Fruit fly (Drosophila melanogaster) whole organism, embryonic: ENCODE data around the gene CG8128.

ENCODE experiments used
- Abd-B ChIP-seq: fragments of 200-800 bp; sonication (Bioruptor generic); optimal IDR thresholded peaks from 2 replicates; lab custom pipeline; 2018; ENCODE audit warnings: missing biosample characterization, mild to moderate bottlenecking, missing genetic modification characterization, moderate library complexity
- Antp ChIP-seq: fragments of 200-800 bp; sonication (Bioruptor generic); optimal IDR thresholded peaks from 3 replicates; lab custom pipeline; 2016; ENCODE audit warnings: missing biosample characterization, missing genetic modification characterization
- CG11456 ChIP-seq: fragments of 200-800 bp; sonication (Bioruptor generic); IDR thresholded peaks from 3 replicates; pipeline ENCODE4 v1.3.6; 2022; ENCODE audit warnings: missing biosample characterization, missing genetic modification characterization
- CG11504 ChIP-seq: fragments of 200-800 bp; sonication (Bioruptor generic); optimal IDR thresholded peaks from 3 replicates; lab custom pipeline; 2019; ENCODE audit warnings: missing biosample characterization, mild to moderate bottlenecking, missing genetic modification characterization, moderate library complexity
- CG12391 ChIP-seq: fragments of 200-800 bp; sonication (Bioruptor generic); optimal IDR thresholded peaks from 3 replicates; lab custom pipeline; 2018; ENCODE audit warnings: missing biosample characterization, mild to moderate bottlenecking, missing genetic modification characterization, moderate library complexity
- CG13624 ChIP-seq: fragments of 200-800 bp; sonication (Bioruptor generic); optimal IDR thresholded peaks from 2 replicates; lab custom pipeline; 2016; ENCODE audit warnings: missing biosample characterization, missing genetic modification characterization
- CG1529 ChIP-seq: fragments of 200-800 bp; sonication (Bioruptor generic); optimal IDR thresholded peaks from 3 replicates; lab custom pipeline; 2018; ENCODE audit warnings: missing biosample characterization, missing genetic modification characterization
- CG15696 ChIP-seq: fragments of 200-800 bp; sonication (Bioruptor generic); optimal IDR thresholded peaks from 2 replicates; lab custom pipeline; 2019; ENCODE audit warnings: missing biosample characterization, mild to moderate bottlenecking, missing genetic modification characterization, moderate library complexity
- CG2129 ChIP-seq: fragments of 200-800 bp; sonication (Bioruptor generic); IDR thresholded peaks from 2 replicates; pipeline ENCODE4 v1.3.6; 2022; ENCODE audit warnings: missing biosample characterization, missing genetic modification characterization; ENCODE audit not compliant: partially characterized antibody
- CG2889 ChIP-seq: fragments of 200-800 bp; sonication (Bioruptor generic); IDR thresholded peaks from 3 replicates; pipeline ENCODE4 v1.3.6; 2022; ENCODE audit warnings: missing biosample characterization, missing genetic modification characterization
- CG30403 ChIP-seq: fragments of 200-800 bp; sonication (Bioruptor generic); optimal IDR thresholded peaks from 3 replicates; lab custom pipeline; 2016; ENCODE audit warnings: missing biosample characterization, missing genetic modification characterization
- CG33557 ChIP-seq: fragments of 200-800 bp; sonication (Bioruptor generic); optimal IDR thresholded peaks from 2 replicates; lab custom pipeline; 2019; ENCODE audit warnings: missing biosample characterization, mild to moderate bottlenecking, missing genetic modification characterization, moderate library complexity
- CG34376 ChIP-seq: fragments of 200-800 bp; sonication (Bioruptor generic); optimal IDR thresholded peaks from 2 replicates; lab custom pipeline; 2018; ENCODE audit warnings: missing biosample characterization, mild to moderate bottlenecking, missing genetic modification characterization
- CG4707 ChIP-seq: fragments of 200-800 bp; sonication (Bioruptor generic); optimal IDR thresholded peaks from 2 replicates; lab custom pipeline; 2018; ENCODE audit warnings: missing biosample characterization, mild to moderate bottlenecking, missing genetic modification characterization, moderate library complexity
- CG4820 ChIP-seq: fragments of 200-800 bp; sonication (Bioruptor generic); optimal IDR thresholded peaks from 3 replicates; lab custom pipeline; 2016; ENCODE audit warnings: missing biosample characterization, missing genetic modification characterization
- CG5245 ChIP-seq: fragments of 200-800 bp; sonication (Bioruptor generic); optimal IDR thresholded peaks from 3 replicates; lab custom pipeline; 2016; ENCODE audit warnings: missing biosample characterization, missing genetic modification characterization
- CG6254 ChIP-seq: fragments of 200-800 bp; sonication (Bioruptor generic); optimal IDR thresholded peaks from 3 replicates; lab custom pipeline; 2017; ENCODE audit warnings: mild to moderate bottlenecking, missing biosample characterization, missing genetic modification reagents, missing genetic modification characterization
- CG6791 ChIP-seq: fragments of 200-800 bp; sonication (Bioruptor generic); IDR thresholded peaks from 3 replicates; pipeline ENCODE4 v1.3.6; 2022; ENCODE audit warnings: missing biosample characterization, missing genetic modification characterization; ENCODE audit not compliant: partially characterized antibody
- CG7556 ChIP-seq: fragments of 200-800 bp; sonication (Bioruptor generic); optimal IDR thresholded peaks from 2 replicates; lab custom pipeline; 2017; ENCODE audit warnings: missing biosample characterization, mild to moderate bottlenecking, missing genetic modification characterization
- CG7839 ChIP-seq: fragments of 200-800 bp; sonication (Bioruptor generic); optimal IDR thresholded peaks from 3 replicates; lab custom pipeline; 2018; ENCODE audit warnings: missing biosample characterization, mild to moderate bottlenecking, missing genetic modification characterization, moderate library complexity
- CG8281 ChIP-seq: fragments of 200-800 bp; sonication (Bioruptor generic); optimal IDR thresholded peaks from 2 replicates; lab custom pipeline; 2018; ENCODE audit warnings: missing biosample characterization, mild to moderate bottlenecking, missing genetic modification characterization, moderate library complexity
- CG9817 ChIP-seq: fragments of 200-800 bp; sonication (Bioruptor generic); optimal IDR thresholded peaks from 2 replicates; lab custom pipeline; 2018; ENCODE audit warnings: missing biosample characterization, mild to moderate bottlenecking, missing genetic modification characterization, moderate library complexity
- Camta ChIP-seq: fragments of 200-800 bp; sonication (Bioruptor generic); optimal IDR thresholded peaks from 2 replicates; lab custom pipeline; 2016; ENCODE audit warnings: missing biosample characterization, missing genetic modification characterization
- CrebB ChIP-seq: fragments of 200-800 bp; sonication (Bioruptor generic); optimal IDR thresholded peaks from 3 replicates; lab custom pipeline; 2018; ENCODE audit warnings: missing biosample characterization, mild to moderate bottlenecking, missing genetic modification characterization
- Dad ChIP-seq: fragments of 200-800 bp; sonication (Bioruptor generic); optimal IDR thresholded peaks from 3 replicates; lab custom pipeline; 2016; ENCODE audit warnings: missing biosample characterization, missing genetic modification characterization
- Dll ChIP-seq: fragments of 200-800 bp; sonication (Bioruptor generic); IDR thresholded peaks from 4 replicates; pipeline ENCODE4 v1.3.6; 2022; ENCODE audit warnings: missing biosample characterization, missing genetic modification characterization; ENCODE audit not compliant: partially characterized antibody
- H2.0 ChIP-seq: fragments of 200-800 bp; sonication (Bioruptor generic); IDR thresholded peaks from 2 replicates; pipeline ENCODE4 v1.3.6; 2022; ENCODE audit warnings: missing biosample characterization, missing genetic modification characterization
- HmgZ ChIP-seq: fragments of 200-800 bp; sonication (Bioruptor generic); optimal IDR thresholded peaks from 2 replicates; lab custom pipeline; 2018; ENCODE audit warnings: missing biosample characterization, mild to moderate bottlenecking, missing genetic modification characterization
- Hmr ChIP-seq: fragments of 200-800 bp; sonication (Bioruptor generic); optimal IDR thresholded peaks from 3 replicates; lab custom pipeline; 2017; ENCODE audit warnings: mild to moderate bottlenecking, missing biosample characterization, missing genetic modification reagents, missing genetic modification characterization
- Lhr ChIP-seq: fragments of 200-800 bp; sonication (Bioruptor generic); optimal IDR thresholded peaks from 3 replicates; lab custom pipeline; 2017; ENCODE audit warnings: mild to moderate bottlenecking, missing biosample characterization, missing genetic modification reagents, missing genetic modification characterization
- Meics ChIP-seq: fragments of 200-800 bp; sonication (Bioruptor generic); optimal IDR thresholded peaks from 2 replicates; lab custom pipeline; 2017; ENCODE audit warnings: missing biosample characterization, mild to moderate bottlenecking, missing genetic modification characterization
- NC2α ChIP-seq: fragments of 200-800 bp; sonication (Bioruptor generic); optimal IDR thresholded peaks from 2 replicates; lab custom pipeline; 2016; ENCODE audit warnings: missing biosample characterization, missing genetic modification characterization
- Opbp ChIP-seq: fragments of 200-800 bp; sonication (Bioruptor generic); IDR thresholded peaks from 3 replicates; pipeline ENCODE4 v1.3.6; 2022; ENCODE audit warnings: missing biosample characterization, missing genetic modification characterization; ENCODE audit not compliant: partially characterized antibody
- bsh ChIP-seq, 2 experiments: fragments of 200-800 bp; sonication (Bioruptor generic); optimal IDR thresholded peaks; 2 replicates each; lab custom pipeline; 2017 to 2018; ENCODE audit warnings: mild to moderate bottlenecking in 2 of 2, missing biosample characterization in 2 of 2, missing genetic modification characterization in 2 of 2, moderate library complexity in 1 of 2
- cas ChIP-seq: fragments of 200-800 bp; sonication (Bioruptor generic); IDR thresholded peaks from 2 replicates; pipeline ENCODE4 v1.3.6; 2022; ENCODE audit warnings: missing biosample characterization, missing genetic modification characterization
- emc ChIP-seq: fragments of 200-800 bp; sonication (Bioruptor generic); optimal IDR thresholded peaks from 2 replicates; lab custom pipeline; 2016; ENCODE audit warnings: missing biosample characterization, missing genetic modification characterization
- en ChIP-seq: fragments of 200-800 bp; sonication (Bioruptor generic); optimal IDR thresholded peaks from 2 replicates; lab custom pipeline; 2016; ENCODE audit warnings: missing biosample characterization, missing genetic modification characterization
- fd3F ChIP-seq: fragments of 200-800 bp; sonication (Bioruptor generic); optimal IDR thresholded peaks from 2 replicates; lab custom pipeline; 2018; ENCODE audit warnings: missing biosample characterization, mild to moderate bottlenecking, missing genetic modification characterization, moderate library complexity
- gt ChIP-seq: fragments of 200-800 bp; sonication (Bioruptor generic); IDR thresholded peaks from 2 replicates; pipeline ENCODE4 v1.3.6; 2022; ENCODE audit warnings: missing biosample characterization, missing genetic modification characterization
- hb ChIP-seq: fragments of 200-800 bp; sonication (Bioruptor generic); IDR thresholded peaks from 3 replicates; pipeline ENCODE4 v1.3.6; 2022; ENCODE audit warnings: missing biosample characterization, missing genetic modification characterization; ENCODE audit not compliant: partially characterized antibody
- hth ChIP-seq: fragments of >200 bp; optimal IDR thresholded peaks from 2 replicates; lab custom pipeline; 2017; ENCODE audit warnings: inconsistent platforms
- ken ChIP-seq: fragments of 200-800 bp; sonication (Bioruptor generic); IDR thresholded peaks from 3 replicates; pipeline ENCODE4 v1.3.6; 2022; ENCODE audit warnings: missing biosample characterization, missing genetic modification characterization
- nerfin-2 ChIP-seq: fragments of 200-800 bp; sonication (Bioruptor generic); IDR thresholded peaks from 2 replicates; pipeline ENCODE4 v1.3.6; 2022; ENCODE audit warnings: missing biosample characterization, missing genetic modification characterization; ENCODE audit not compliant: partially characterized antibody
- nmo ChIP-seq: fragments of 200-800 bp; sonication (Bioruptor generic); optimal IDR thresholded peaks from 2 replicates; lab custom pipeline; 2018; ENCODE audit warnings: missing biosample characterization, mild to moderate bottlenecking, missing genetic modification characterization, moderate library complexity
- odd ChIP-seq: fragments of 200-800 bp; sonication (Bioruptor generic); optimal IDR thresholded peaks from 2 replicates; lab custom pipeline; 2017; ENCODE audit warnings: missing biosample characterization, mild to moderate bottlenecking, missing genetic modification characterization
- pum ChIP-seq: fragments of 200-800 bp; sonication (Bioruptor generic); optimal IDR thresholded peaks from 2 replicates; lab custom pipeline; 2016; ENCODE audit warnings: missing biosample characterization, missing genetic modification characterization
- ranshi ChIP-seq: fragments of 200-800 bp; sonication (Bioruptor generic); IDR thresholded peaks from 2 replicates; pipeline ENCODE4 v1.3.6; 2022; ENCODE audit warnings: missing biosample characterization, missing genetic modification characterization
- tin ChIP-seq: fragments of 200-800 bp; sonication (Bioruptor generic); optimal IDR thresholded peaks from 3 replicates; lab custom pipeline; 2016; ENCODE audit warnings: missing biosample characterization, missing genetic modification characterization
- tio ChIP-seq: fragments of 200-800 bp; sonication (Bioruptor generic); optimal IDR thresholded peaks from 2 replicates; lab custom pipeline; 2017; ENCODE audit warnings: missing biosample characterization, missing genetic modification characterization, inconsistent platforms
- vvl ChIP-seq: fragments of 200-800 bp; sonication (Bioruptor generic); IDR thresholded peaks from 2 replicates; pipeline ENCODE4 v1.3.6; 2022; ENCODE audit warnings: missing biosample characterization, missing genetic modification characterization

CG8128 gene

dm6 chrX:15653364-15653809 lies 43.9 kb upstream of the CG8128 start (continued):
- TF ChIP-seq CG4707 (GFP tag; lab: Kevin White, UChicago) (no peak), vvl (GFP tag; lab: Robert Waterston, UW) (peak; percentile 60; the same call in 1 of the 2 replicates), H2.0 (GFP tag; lab: Robert Waterston, UW) (0 out of 2 replicates have a peak, but pooled peaks have one; percentile 26), CG11504 (tag; lab: Kevin White, UChicago) (peak; percentile 71), en (GFP tag; lab: Kevin White, UChicago) (no peak), Opbp (no peak), NC2α (GFP tag; lab: Kevin White, UChicago) (no peak), cas (GFP tag; lab: Robert Waterston, UW) (no peak), hb (peak; percentile 83; the same call in 2 of the 3 replicates), CG7556 (no peak), bsh (GFP tag; optimal IDR thresholded peaks at IDR 0.05; lab: Kevin White, UChicago) (peak in 1 of 2 experiments; percentile 41), Camta (GFP tag; lab: Kevin White, UChicago) (no peak), CG12391 (tag; lab: Kevin White, UChicago) (peak; percentile 12), CG2889 (GFP tag; lab: Robert Waterston, UW) (no peak), CrebB (tag; lab: Kevin White, UChicago) (no peak), Antp (peak; percentile 28), CG1529 (GFP tag; lab: Kevin White, UChicago) (no peak), Hmr (GFP tag; lab: Kevin White, UChicago) (peak; percentile 45), CG34376 (GFP tag; lab: Kevin White, UChicago) (no peak), Lhr (GFP tag; lab: Kevin White, UChicago) (peak; percentile 60), nerfin-2 (peak; percentile 80), CG15696 (tag; lab: Kevin White, UChicago) (peak; percentile 56), ken (0 out of 3 replicates have a peak, but pooled peaks have one; percentile 25), tin (GFP tag; lab: Kevin White, UChicago) (peak; percentile 42), CG6791 (peak; percentile 79; the same call in 2 of the 3 replicates), CG33557 (GFP tag; lab: Kevin White, UChicago) (no peak), nmo (GFP tag; lab: Kevin White, UChicago) (peak; percentile 38), tio (GFP tag; lab: Kevin White, UChicago) (peak; percentile 9), emc (GFP tag; lab: Kevin White, UChicago) (peak; percentile 2), CG7839 (tag; lab: Kevin White, UChicago) (peak; percentile 57), CG5245 (GFP tag; lab: Kevin White, UChicago) (peak; percentile 49), CG13624 (GFP tag; lab: Kevin White, UChicago) (peak; percentile 4), ranshi (GFP tag; lab: Robert Waterston, UW) (0 out of 2 replicates have a peak, but pooled peaks have one; percentile 22), CG9817 (tag; lab: Kevin White, UChicago) (peak; percentile 65), CG4820 (GFP tag; lab: Kevin White, UChicago) (peak; percentile 31), gt (no peak), CG8281 (tag; lab: Kevin White, UChicago) (no peak), CG2129 (GFP tag; lab: Robert Waterston, UW) (no peak), HmgZ (tag; lab: Kevin White, UChicago) (peak; percentile 35), CG11456 (GFP tag; lab: Robert Waterston, UW) (peak; percentile 87), Meics (peak; percentile 33), CG30403 (GFP tag; lab: Kevin White, UChicago) (peak; percentile 51), hth (lab: Kevin White, UChicago) (no peak), pum (GFP tag; lab: Kevin White, UChicago) (peak; percentile 32), Abd-B (GFP tag; lab: Kevin White, UChicago) (no peak), Dll (GFP tag; lab: Robert Waterston, UW) (peak; percentile 64; the same call in 3 of the 4 replicates), Dad (no peak), fd3F (GFP tag; lab: Kevin White, UChicago) (no peak), CG6254 (GFP tag; lab: Kevin White, UChicago) (no peak), odd (no peak)
